Fruit fly (Drosophila melanogaster) whole organism, adult: ENCODE measurements around the gene Shmt.

Experiments
- CG12768 ChIP-seq: fragments of 200-800 bp; sonication (Bioruptor generic); optimal IDR thresholded peaks from 2 replicates; lab custom pipeline; 2017; ENCODE audit warnings: missing biosample characterization, missing genetic modification characterization, mild to moderate bottlenecking, moderate library complexity, missing genetic modification reagents
- CG1620 ChIP-seq: fragments of 200-800 bp; sonication (Bioruptor generic); optimal IDR thresholded peaks from 2 replicates; lab custom pipeline; 2016; ENCODE audit warnings: missing biosample characterization, missing genetic modification characterization
- CG33017 ChIP-seq: fragments of 200-800 bp; sonication (Bioruptor generic); optimal IDR thresholded peaks from 2 replicates; lab custom pipeline; 2018; ENCODE audit warnings: missing biosample characterization, mild to moderate bottlenecking, missing genetic modification characterization, moderate library complexity
- CG7045 ChIP-seq: fragments of 200-800 bp; sonication (Bioruptor generic); optimal IDR thresholded peaks from 2 replicates; lab custom pipeline; 2017; ENCODE audit warnings: missing biosample characterization, mild to moderate bottlenecking, missing genetic modification characterization
- Hr96 ChIP-seq: fragments of 200-800 bp; sonication (Bioruptor generic); optimal IDR thresholded peaks from 2 replicates; lab custom pipeline; 2016; ENCODE audit warnings: missing biosample characterization, missing genetic modification characterization
- Mnt ChIP-seq: fragments of 200-800 bp; sonication (Bioruptor generic); optimal IDR thresholded peaks from 2 replicates; lab custom pipeline; 2016; ENCODE audit warnings: missing biosample characterization, mild to moderate bottlenecking, missing genetic modification characterization
- cic ChIP-seq: fragments of 200-800 bp; sonication (Bioruptor generic); optimal IDR thresholded peaks from 2 replicates; lab custom pipeline; 2017; ENCODE audit warnings: missing biosample characterization, mild to moderate bottlenecking, missing genetic modification characterization, moderate library complexity
- cnc ChIP-seq, 2 experiments: fragments of >200 bp; optimal IDR thresholded peaks; 2 replicates each; lab custom pipeline; 2017
- ovo ChIP-seq: fragments of 200-800 bp; sonication (Bioruptor generic); optimal IDR thresholded peaks from 2 replicates; lab custom pipeline; 2016; ENCODE audit warnings: missing biosample characterization, missing genetic modification characterization
- pad ChIP-seq: fragments of 200-800 bp; sonication (Bioruptor generic); optimal IDR thresholded peaks from 3 replicates; lab custom pipeline; 2017; ENCODE audit warnings: missing biosample characterization, missing genetic modification characterization, mild to moderate bottlenecking, moderate library complexity, missing genetic modification reagents
- toe ChIP-seq: fragments of 200-800 bp; sonication (Bioruptor generic); optimal IDR thresholded peaks from 2 replicates; lab custom pipeline; 2016; ENCODE audit warnings: missing biosample characterization, missing genetic modification characterization

DNA sequence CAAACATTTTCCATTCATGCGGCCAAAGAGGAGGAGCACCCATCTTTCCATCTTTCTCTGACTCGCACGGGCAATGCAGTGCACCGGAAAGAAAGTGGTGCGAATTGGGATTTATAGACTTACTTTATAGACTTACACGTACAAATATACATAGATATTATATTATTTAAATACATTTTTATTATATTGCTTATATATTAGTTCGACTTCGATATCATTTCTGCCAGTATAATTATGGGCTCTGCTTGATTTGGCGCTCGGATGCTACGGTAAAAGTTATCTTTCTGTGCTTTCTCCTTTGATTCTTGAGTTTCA is 11.6 kb downstream of the Shmt start:
- TF ChIP-seq cic (no peak), toe (GFP tag; lab: Kevin White, UChicago) (no peak), CG33017 (no peak), pad (GFP tag; lab: Kevin White, UChicago) (no peak), CG1620 (GFP tag; lab: Kevin White, UChicago) (no peak), ovo (GFP tag; lab: Kevin White, UChicago) (no peak), CG12768 (GFP tag; lab: Kevin White, UChicago) (no peak), cnc (optimal IDR thresholded peaks at IDR 0.05; lab: Kevin White, UChicago) (no peak), Hr96 (no peak), CG7045 (GFP tag; lab: Kevin White, UChicago) (no peak), Mnt (GFP tag; lab: Kevin White, UChicago) (no peak)
